Fruit fly (Drosophila melanogaster): ENCODE measurements around the gene SNF4Agamma.

- TF ChIP-seq Sox14 (GFP tag; optimal IDR thresholded peaks at IDR 0.05) (no peak), CG3919 (GFP tag; optimal IDR thresholded peaks at IDR 0.05) (peak; percentile 15), Hr38 (GFP tag; optimal IDR thresholded peaks at IDR 0.05) (no peak), CG31627 (GFP tag; optimal IDR thresholded peaks at IDR 0.05) (no peak), Sox15 (GFP tag; optimal IDR thresholded peaks at IDR 0.05) (no peak)
These were observed 106.0 kb downstream of the SNF4Agamma start, which contains the start of gene ETHR for dm6 chr3R:21246492-21247061.
